Worm (Caenorhabditis elegans): Measurements from ENCODE around the gene F54H12.10.

DNA sequence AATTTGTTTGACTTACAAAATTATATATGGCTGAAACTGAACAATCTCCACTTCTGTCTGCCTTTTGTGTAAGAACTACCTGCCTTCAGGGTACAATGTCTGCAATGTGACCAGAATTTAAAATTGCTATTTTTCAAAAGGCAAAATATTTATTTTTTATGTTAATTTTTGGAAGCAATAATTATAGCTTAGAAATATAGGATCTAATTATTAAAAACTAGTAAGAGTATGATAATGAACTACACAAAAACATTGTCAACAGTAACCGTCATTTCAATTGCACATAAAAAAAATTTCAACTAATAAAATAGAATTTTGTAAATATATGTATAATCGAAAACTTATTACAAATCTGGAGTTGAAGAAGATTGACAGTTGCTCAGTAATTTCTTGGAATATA is 1.8 kb downstream of the F54H12.10 start, which contains the start of gene C29E4.9:
- TF ChIP-seq hrde-1 (tag; optimal IDR thresholded peaks at IDR 0.05; ENCODE audit: borderline replicate concordance) (no peak), ceh-58 (GFP tag; IDR thresholded peaks at IDR 0.05) (no peak), pha-4 (tag; optimal IDR thresholded peaks at IDR 0.05) (no peak), F52B5.7 (tag; optimal IDR thresholded peaks at IDR 0.05) (no peak), attf-3 (GFP tag; conservative IDR thresholded peaks at IDR 0.05) (no peak), bed-1 (GFP tag; IDR thresholded peaks at IDR 0.05) (no peak), dpl-1 (GFP tag; optimal IDR thresholded peaks at IDR 0.05) (no peak), unc-130 (GFP tag; optimal IDR thresholded peaks at IDR 0.05) (no peak), ama-1 (optimal IDR thresholded peaks at IDR 0.05) (no peak), ama-1 (GFP tag; optimal IDR thresholded peaks at IDR 0.05) (no peak), attf-5 (GFP tag; optimal IDR thresholded peaks at IDR 0.05) (no peak), nhr-179 (tag; optimal IDR thresholded peaks at IDR 0.05) (no peak), nhr-90 (tag; optimal IDR thresholded peaks at IDR 0.05) (no peak), lsl-1 (GFP tag; optimal IDR thresholded peaks at IDR 0.05) (no peak), snpc-4 (GFP tag; optimal IDR thresholded peaks at IDR 0.05) (no peak), snpc-4 (tag; optimal IDR thresholded peaks at IDR 0.05) (no peak)
